Worm (Caenorhabditis elegans) whole organism, midembryonic: ENCODE data around the gene nhr-30.

Source experiments
- T22C8.4 ChIP-seq: fragments of 200-800 bp; sonication (Bioruptor generic); IDR thresholded peaks from 2 replicates; pipeline ENCODE4 v1.3.6; 2022; ENCODE audit warnings: missing genetic modification characterization, missing compliant biosample characterization
- cog-1 ChIP-seq: sonication (generic microtip); optimal IDR thresholded peaks from 2 replicates; lab custom pipeline; 2016; ENCODE audit warnings: missing genetic modification characterization, missing compliant biosample characterization
- flt-1 ChIP-seq: fragments of 200-800 bp; sonication (Bioruptor generic); IDR thresholded peaks from 2 replicates; pipeline ENCODE4 v1.3.6; 2022; ENCODE audit warnings: missing genetic modification characterization, missing compliant biosample characterization
- klf-2 ChIP-seq: fragments of 200-800 bp; sonication (Bioruptor generic); conservative IDR thresholded peaks from 2 replicates; pipeline ENCODE4 v1.3.6; 2022; ENCODE audit warnings: missing genetic modification reagents, missing genetic modification characterization, missing compliant biosample characterization
- ref-1 ChIP-seq: fragments of 200-800 bp; sonication (Bioruptor generic); conservative IDR thresholded peaks from 2 replicates; pipeline ENCODE4 v1.3.6; 2022; ENCODE audit warnings: missing genetic modification reagents, missing genetic modification characterization, missing compliant biosample characterization
- ztf-23 ChIP-seq: fragments of 200-800 bp; sonication (Bioruptor generic); IDR thresholded peaks from 2 replicates; pipeline ENCODE4 v1.3.6; 2022; ENCODE audit warnings: missing genetic modification reagents, missing genetic modification characterization, missing compliant biosample characterization
- ztf-29 ChIP-seq: fragments of 200-800 bp; sonication (Bioruptor generic); IDR thresholded peaks from 2 replicates; pipeline ENCODE4 v1.3.6; 2022; ENCODE audit warnings: missing genetic modification reagents, missing genetic modification characterization, missing compliant biosample characterization

ce11 chrV:9092209-9092608 is 47.2 kb downstream of the nhr-30 start, which contains the start of gene T27E4.1:
- no peak for TF ChIP-seq cog-1 (tag; lab: Kevin White, UChicago)
- TF ChIP-seq klf-2 (GFP tag; lab: Robert Waterston, UW): no peak
- TF ChIP-seq T22C8.4 (GFP tag; lab: Robert Waterston, UW): no peak
- no peak for TF ChIP-seq ztf-29 (GFP tag; lab: Robert Waterston, UW)
- no peak for TF ChIP-seq ztf-23 (GFP tag; lab: Robert Waterston, UW)
- TF ChIP-seq ref-1 (GFP tag; lab: Robert Waterston, UW): no peak
- no peak for TF ChIP-seq flt-1
